Fruit fly (Drosophila melanogaster): ENCODE data around the gene Gbeta5.

dm6 chrX:8148556-8148955 lies 3.5 kb downstream of the Gbeta5 start, which contains the start of gene CG10959:
- TF ChIP-seq CG12768 (GFP tag; optimal IDR thresholded peaks at IDR 0.05) (no peak), Crg-1 (GFP tag; optimal IDR thresholded peaks at IDR 0.05) (no peak), CG14711 (tag; optimal IDR thresholded peaks at IDR 0.05) (no peak), pad (GFP tag; optimal IDR thresholded peaks at IDR 0.05) (no peak), tj (GFP tag; optimal IDR thresholded peaks at IDR 0.05) (no peak), toe (GFP tag; optimal IDR thresholded peaks at IDR 0.05) (no peak), cic (GFP tag; optimal IDR thresholded peaks at IDR 0.05) (no peak), Clk (GFP tag; optimal IDR thresholded peaks at IDR 0.05) (no peak), kay (GFP tag; ENCODE audit: borderline replicate concordance) (no peak), CG33017 (tag; optimal IDR thresholded peaks at IDR 0.05) (no peak), CG7101 (tag; optimal IDR thresholded peaks at IDR 0.05) (no peak)
